Fruit fly (Drosophila melanogaster) whole organism, embryonic: ENCODE data around the gene Eno.

Source experiments
- CG18476 ChIP-seq: fragments of 200-800 bp; sonication (Bioruptor generic); optimal IDR thresholded peaks from 2 replicates; lab custom pipeline; 2016; ENCODE audit warnings: missing biosample characterization, mild to moderate bottlenecking, missing genetic modification characterization
- Dek ChIP-seq: fragments of 200-800 bp; sonication (Bioruptor generic); optimal IDR thresholded peaks from 3 replicates; lab custom pipeline; 2019; ENCODE audit warnings: missing biosample characterization, mild to moderate bottlenecking, missing genetic modification characterization, moderate library complexity
- Sry-β ChIP-seq: fragments of 200-800 bp; sonication (Bioruptor generic); optimal IDR thresholded peaks from 2 replicates; lab custom pipeline; 2018; ENCODE audit warnings: missing biosample characterization, mild to moderate bottlenecking, missing genetic modification characterization, moderate library complexity
- da ChIP-seq: fragments of 200-800 bp; sonication (Bioruptor generic); optimal IDR thresholded peaks from 2 replicates; lab custom pipeline; 2016; ENCODE audit warnings: missing biosample characterization, missing genetic modification characterization
- en ChIP-seq: fragments of 200-800 bp; sonication (Bioruptor generic); optimal IDR thresholded peaks from 2 replicates; lab custom pipeline; 2016; ENCODE audit warnings: missing biosample characterization, missing genetic modification characterization
- eyg ChIP-seq: fragments of 200-800 bp; sonication (Bioruptor generic); optimal IDR thresholded peaks from 3 replicates; lab custom pipeline; 2016; ENCODE audit warnings: missing biosample characterization, missing genetic modification characterization
- usp ChIP-seq: fragments of >200 bp; optimal IDR thresholded peaks from 2 replicates; lab custom pipeline; 2017; ENCODE audit warnings: missing biosample characterization, missing genetic modification characterization

DNA sequence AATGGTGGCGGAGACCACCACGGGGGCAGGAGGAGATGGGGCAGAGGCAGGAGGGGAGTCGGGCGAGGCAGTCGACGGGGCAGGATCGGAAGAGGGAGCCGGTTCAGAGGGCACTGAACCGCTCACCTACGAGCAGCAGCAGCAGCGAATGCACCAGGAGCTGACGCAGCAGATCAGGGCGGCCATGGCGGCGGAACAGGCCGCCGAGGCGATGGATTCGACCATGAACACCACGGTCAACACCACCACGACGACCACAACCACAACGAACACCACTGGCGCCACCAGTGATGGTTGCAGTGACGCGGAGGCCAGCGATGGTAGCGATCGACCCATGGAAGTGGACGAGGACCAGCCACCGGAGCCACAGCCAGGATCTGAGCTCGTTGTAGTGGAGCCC, 33.2 kb downstream of the Eno start:
- TF ChIP-seq Sry-β (GFP tag; lab: Kevin White, UChicago) (no peak), da (GFP tag; lab: Kevin White, UChicago) (no peak), CG18476 (GFP tag; lab: Kevin White, UChicago) (no peak), en (GFP tag; lab: Kevin White, UChicago) (no peak), Dek (tag; lab: Kevin White, UChicago) (no peak), eyg (no peak), usp (GFP tag; lab: Kevin White, UChicago) (no peak)
